Worm (Caenorhabditis elegans) whole organism, young adult: ENCODE results near the gene irld-11.
A peak's percentile ranks its signal among the peaks of the same experiment; 100 is the strongest.

ENCODE experiments used
- F22D6.2 ChIP-seq: sonication (generic microtip); optimal IDR thresholded peaks from 2 replicates; lab custom pipeline; 2016; ENCODE audit warnings: mild to moderate bottlenecking, missing genetic modification characterization, missing compliant biosample characterization
- F49E8.2 ChIP-seq: sonication (generic microtip); optimal IDR thresholded peaks from 3 replicates; lab custom pipeline; 2017; ENCODE audit warnings: missing genetic modification characterization, mild to moderate bottlenecking, missing compliant biosample characterization, antibody characterized with exemption, moderate library complexity; ENCODE audit not compliant: insufficient read depth
- F52B5.7 ChIP-seq: sonication (generic microtip); optimal IDR thresholded peaks from 2 replicates; lab custom pipeline; 2016; ENCODE audit warnings: mild to moderate bottlenecking, missing genetic modification characterization, missing compliant biosample characterization
- K11D2.4 ChIP-seq: fragments of 200-800 bp; sonication (Bioruptor generic); IDR thresholded peaks from 2 replicates; pipeline ENCODE4 v1.3.6; 2022; ENCODE audit warnings: missing genetic modification reagents, missing genetic modification characterization, missing compliant biosample characterization
- K12H6.12 ChIP-seq: fragments of 200-800 bp; sonication (Bioruptor generic); optimal IDR thresholded peaks from 2 replicates; lab custom pipeline; 2018; ENCODE audit warnings: mild to moderate bottlenecking, missing genetic modification characterization, missing compliant biosample characterization
- Y79H2A.3 ChIP-seq: fragments of 200-800 bp; sonication (Bioruptor generic); conservative IDR thresholded peaks from 2 replicates; pipeline ENCODE4 v1.3.6; 2022; ENCODE audit warnings: missing genetic modification reagents, missing genetic modification characterization, missing compliant biosample characterization
- aptf-2 ChIP-seq: fragments of 200-800 bp; sonication (Bioruptor generic); conservative IDR thresholded peaks from 2 replicates; pipeline ENCODE4 v1.3.6; 2022; ENCODE audit warnings: missing genetic modification reagents, missing genetic modification characterization, missing compliant biosample characterization
- aptf-3 ChIP-seq: fragments of 200-800 bp; sonication (Bioruptor generic); IDR thresholded peaks from 2 replicates; pipeline ENCODE4 v1.3.6; 2022; ENCODE audit warnings: missing genetic modification characterization, missing compliant biosample characterization
- attf-3 ChIP-seq: fragments of 200-800 bp; sonication (Bioruptor generic); conservative IDR thresholded peaks from 2 replicates; pipeline ENCODE4 v1.3.6; 2022; ENCODE audit warnings: missing genetic modification reagents, missing genetic modification characterization, missing compliant biosample characterization
- attf-6 ChIP-seq: fragments of 200-800 bp; sonication (Bioruptor generic); IDR thresholded peaks from 2 replicates; pipeline ENCODE4 v1.3.6; 2022; ENCODE audit warnings: missing genetic modification reagents, missing genetic modification characterization, missing compliant biosample characterization
- ceh-27 ChIP-seq: fragments of 200-800 bp; sonication (Bioruptor generic); optimal IDR thresholded peaks from 2 replicates; lab custom pipeline; 2018; ENCODE audit warnings: mild to moderate bottlenecking, missing genetic modification characterization, moderate library complexity, missing compliant biosample characterization
- ceh-40 ChIP-seq: fragments of 200-800 bp; sonication (Bioruptor generic); IDR thresholded peaks from 2 replicates; pipeline ENCODE4 v1.3.6; 2022; ENCODE audit warnings: missing genetic modification characterization, missing compliant biosample characterization
- ceh-79 ChIP-seq: sonication (generic microtip); optimal IDR thresholded peaks from 2 replicates; lab custom pipeline; 2017; ENCODE audit warnings: mild to moderate bottlenecking, missing genetic modification characterization, missing compliant biosample characterization
- dpl-1 ChIP-seq: fragments of 150-350 bp; optimal IDR thresholded peaks from 2 replicates; lab custom pipeline; 2014; ENCODE audit warnings: missing biosample characterization, missing genetic modification reagents, missing genetic modification characterization
- egrh-3 ChIP-seq: fragments of 200-800 bp; sonication (Bioruptor generic); IDR thresholded peaks from 2 replicates; pipeline ENCODE4 v1.3.6; 2022; ENCODE audit warnings: missing genetic modification reagents, missing genetic modification characterization, missing compliant biosample characterization
- ets-4 ChIP-seq: fragments of 200-800 bp; sonication (Bioruptor generic); optimal IDR thresholded peaks from 2 replicates; lab custom pipeline; 2018; ENCODE audit warnings: mild to moderate bottlenecking, missing genetic modification characterization, missing compliant biosample characterization
- hmg-1.2 ChIP-seq: fragments of 200-800 bp; sonication (Bioruptor generic); IDR thresholded peaks from 2 replicates; pipeline ENCODE4 v1.3.6; 2022; ENCODE audit warnings: missing genetic modification reagents, missing genetic modification characterization, missing compliant biosample characterization
- hsf-1 ChIP-seq: fragments of 200-800 bp; sonication (Bioruptor generic); IDR thresholded peaks from 2 replicates; pipeline ENCODE4 v1.3.6; 2022; ENCODE audit warnings: missing genetic modification reagents, missing genetic modification characterization, missing compliant biosample characterization
- lin-40 ChIP-seq: sonication (generic microtip); optimal IDR thresholded peaks from 2 replicates; lab custom pipeline; 2016; ENCODE audit warnings: missing genetic modification characterization, mild to moderate bottlenecking, missing compliant biosample characterization, missing genotype, missing genetic modification reagents
- lin-54 ChIP-seq: fragments of 200-800 bp; sonication (Bioruptor generic); optimal IDR thresholded peaks from 2 replicates; lab custom pipeline; 2018; ENCODE audit warnings: mild to moderate bottlenecking, missing genetic modification characterization, missing compliant biosample characterization
- lsy-27 ChIP-seq: sonication (generic microtip); optimal IDR thresholded peaks from 2 replicates; lab custom pipeline; 2017; ENCODE audit warnings: missing genetic modification characterization, mild to moderate bottlenecking, missing compliant biosample characterization, antibody characterized with exemption, missing genotype, borderline replicate concordance; ENCODE audit not compliant: insufficient read depth
- mes-4 ChIP-seq: sonication (generic microtip); optimal IDR thresholded peaks from 2 replicates; lab custom pipeline; 2016; ENCODE audit warnings: missing genotype, missing genetic modification characterization, missing compliant biosample characterization
- nhr-90 ChIP-seq: sonication (generic microtip); optimal IDR thresholded peaks from 2 replicates; lab custom pipeline; 2016; ENCODE audit warnings: missing genotype, mild to moderate bottlenecking, missing genetic modification characterization, missing compliant biosample characterization
- rcor-1 ChIP-seq: fragments of 200-800 bp; sonication (Bioruptor generic); IDR thresholded peaks from 2 replicates; pipeline ENCODE4 v1.3.6; 2022; ENCODE audit warnings: missing genetic modification reagents, missing genetic modification characterization, missing compliant biosample characterization
- sdz-38 ChIP-seq: sonication (generic microtip); optimal IDR thresholded peaks from 2 replicates; lab custom pipeline; 2016; ENCODE audit warnings: missing genotype, missing genetic modification characterization, missing compliant biosample characterization
- unc-130 ChIP-seq: sonication (generic microtip); optimal IDR thresholded peaks from 2 replicates; lab custom pipeline; 2016; ENCODE audit warnings: missing genetic modification reagents, missing genetic modification characterization, missing compliant biosample characterization
- zfh-2 ChIP-seq: fragments of 200-800 bp; sonication (Bioruptor generic); conservative IDR thresholded peaks from 2 replicates; pipeline ENCODE4 v1.3.6; 2022; ENCODE audit warnings: missing genetic modification reagents, missing genetic modification characterization, missing compliant biosample characterization
- ztf-28 ChIP-seq: fragments of 200-800 bp; sonication (Bioruptor generic); IDR thresholded peaks from 2 replicates; pipeline ENCODE4 v1.3.6; 2022; ENCODE audit warnings: missing genetic modification reagents, missing genetic modification characterization, missing compliant biosample characterization

irld-11 gene

ce11 chrV:1678228-1678627 is 23.3 kb downstream of the irld-11 start, which contains the start of gene srw-98:
TSS of gene srw-98 (minus strand) at chrV:1678328.
- no peak for TF ChIP-seq lin-40
- TF ChIP-seq Y79H2A.3 (GFP tag; lab: Robert Waterston, UW) = no peak
- TF ChIP-seq, all 124 proteins: peak for 0

- no peak for TF ChIP-seq hsf-1 (GFP tag; lab: Robert Waterston, UW)
- no peak for TF ChIP-seq lsy-27 (tag; lab: Kevin White, UChicago)
- TF ChIP-seq ets-4 = no peak
- TF ChIP-seq egrh-3 (GFP tag; lab: Robert Waterston, UW) = no peak
- no peak for TF ChIP-seq ceh-27 (GFP tag; lab: Kevin White, UChicago)
- TF ChIP-seq F22D6.2 (tag; lab: Kevin White, UChicago) = no peak
- TF ChIP-seq F49E8.2 = no peak
- TF ChIP-seq sdz-38 = no peak
- TF ChIP-seq K11D2.4 (GFP tag; lab: Robert Waterston, UW) = no peak
- TF ChIP-seq unc-130 = no peak
- TF ChIP-seq attf-3 = no peak
- no peak for TF ChIP-seq dpl-1 (GFP tag; lab: Kevin White, UChicago)
- TF ChIP-seq ztf-28 (GFP tag; lab: Robert Waterston, UW) = no peak
- TF ChIP-seq K12H6.12 (tag; lab: Kevin White, UChicago) = no peak
Measured at ce11 chrV:1680770-1681169, 25.8 kb downstream of the irld-11 start, which contains the start of gene srw-91. TSS of gene srw-91 (minus strand) at chrV:1680870.

ce11 chrV:1682279-1682678 is 27.3 kb downstream of the irld-11 start, which contains the start of gene srh-3:
TSS of gene srh-3 (plus strand) at chrV:1682579.
- no peak for TF ChIP-seq lin-54 (GFP tag; lab: Kevin White, UChicago)

- TF ChIP-seq mes-4 = no peak
- TF ChIP-seq ceh-40 (GFP tag; lab: Robert Waterston, UW) = no peak
- no peak for TF ChIP-seq F52B5.7 (tag; lab: Kevin White, UChicago)
Measured at ce11 chrV:1685328-1685727, 30.4 kb downstream of the irld-11 start, which contains the start of gene srh-5. TSS of gene srh-5 (plus strand) at chrV:1685628.

- TF ChIP-seq aptf-3 (GFP tag; lab: Robert Waterston, UW) (0 out of 2 replicates have a peak, but pooled peaks have one; percentile 63), aptf-2 (peak; percentile 80)
Measured at ce11 chrV:1692494-1692893, 37.5 kb downstream of the irld-11 start, which contains the start of gene Y46H3C.5. TSS of gene Y46H3C.5 (minus strand) at chrV:1692495.

ce11 chrV:1693876-1694275 is 38.9 kb downstream of the irld-11 start, which contains the start of gene Y46H3C.7:
TSS of gene Y46H3C.7 (minus strand) at chrV:1694022.
- TF ChIP-seq hmg-1.2 (GFP tag; lab: Robert Waterston, UW) = peak; percentile 65
- peak; percentile 94 for TF ChIP-seq aptf-2
- 0 out of 2 replicates have a peak, but pooled peaks have one; percentile 60 for TF ChIP-seq aptf-3 (GFP tag; lab: Robert Waterston, UW)

ce11 chrV:1698400-1698799 is 43.5 kb downstream of the irld-11 start:
- peak; percentile 49; the same call in 1 of the 2 replicates for TF ChIP-seq egrh-3 (GFP tag; lab: Robert Waterston, UW)
- peak; percentile 79 for TF ChIP-seq zfh-2
- TF ChIP-seq ceh-79 (tag; lab: Kevin White, UChicago) = no peak

ce11 chrV:1699228-1699795 is 44.4 kb downstream of the irld-11 start:
- peak; percentile 78 for TF ChIP-seq egrh-3 (GFP tag; lab: Robert Waterston, UW)
- 0 out of 2 replicates have a peak, but pooled peaks have one; percentile 25 for TF ChIP-seq attf-6 (GFP tag; lab: Robert Waterston, UW)
- TF ChIP-seq zfh-2 = peak; percentile 89
- TF ChIP-seq nhr-90 (tag; lab: Kevin White, UChicago) = no peak
- no peak for TF ChIP-seq rcor-1 (GFP tag; lab: Robert Waterston, UW)
